Fruit fly (Drosophila melanogaster) whole organism, embryonic: ENCODE data around the gene CG6398.

Experiments
- Bteb2 ChIP-seq: fragments of 200-800 bp; sonication (Bioruptor generic); optimal IDR thresholded peaks from 2 replicates; lab custom pipeline; 2016; ENCODE audit warnings: missing biosample characterization, missing genetic modification characterization
- CG11247 ChIP-seq: fragments of 200-800 bp; sonication (Bioruptor generic); IDR thresholded peaks from 2 replicates; pipeline ENCODE4 v1.3.6; 2022; ENCODE audit warnings: missing biosample characterization, missing genetic modification characterization
- CG11696 ChIP-seq: fragments of 200-800 bp; sonication (Bioruptor generic); IDR thresholded peaks from 2 replicates; pipeline ENCODE4 v1.3.6; 2022; ENCODE audit warnings: missing biosample characterization, missing genetic modification characterization
- CG12391 ChIP-seq: fragments of 200-800 bp; sonication (Bioruptor generic); optimal IDR thresholded peaks from 3 replicates; lab custom pipeline; 2018; ENCODE audit warnings: missing biosample characterization, mild to moderate bottlenecking, missing genetic modification characterization, moderate library complexity
- CG15269 ChIP-seq: fragments of 200-800 bp; sonication (Bioruptor generic); optimal IDR thresholded peaks from 2 replicates; lab custom pipeline; 2018; ENCODE audit warnings: missing biosample characterization, mild to moderate bottlenecking, missing genetic modification characterization, moderate library complexity
- CG15479 ChIP-seq: fragments of 200-800 bp; sonication (Bioruptor generic); optimal IDR thresholded peaks from 3 replicates; lab custom pipeline; 2019; ENCODE audit warnings: missing biosample characterization, mild to moderate bottlenecking, missing genetic modification characterization, moderate library complexity
- CG15514 ChIP-seq: fragments of 200-800 bp; sonication (Bioruptor generic); optimal IDR thresholded peaks from 3 replicates; lab custom pipeline; 2017; ENCODE audit warnings: missing biosample characterization, missing genetic modification characterization, mild to moderate bottlenecking, moderate library complexity, missing genetic modification reagents
- CG17359 ChIP-seq: fragments of 200-800 bp; sonication (Bioruptor generic); optimal IDR thresholded peaks from 3 replicates; lab custom pipeline; 2018; ENCODE audit warnings: missing biosample characterization, mild to moderate bottlenecking, missing genetic modification characterization, moderate library complexity
- CG17568 ChIP-seq: fragments of 200-800 bp; sonication (Bioruptor generic); optimal IDR thresholded peaks from 2 replicates; lab custom pipeline; 2018; ENCODE audit warnings: missing biosample characterization, mild to moderate bottlenecking, missing genetic modification characterization, moderate library complexity
- CG18599 ChIP-seq: fragments of 200-800 bp; sonication (Bioruptor generic); optimal IDR thresholded peaks from 3 replicates; lab custom pipeline; 2017; ENCODE audit warnings: missing biosample characterization, missing genetic modification characterization, mild to moderate bottlenecking, moderate library complexity, missing genetic modification reagents
- CG2678 ChIP-seq: fragments of 200-800 bp; sonication (Bioruptor generic); optimal IDR thresholded peaks from 3 replicates; lab custom pipeline; 2019; ENCODE audit warnings: missing biosample characterization, mild to moderate bottlenecking, missing genetic modification characterization, moderate library complexity
- CG31441 ChIP-seq: fragments of 200-800 bp; sonication (Bioruptor generic); IDR thresholded peaks from 2 replicates; pipeline ENCODE4 v1.3.6; 2022; ENCODE audit warnings: missing biosample characterization, missing genetic modification characterization
- CG3281 ChIP-seq: fragments of 200-800 bp; sonication (Bioruptor generic); optimal IDR thresholded peaks from 3 replicates; lab custom pipeline; 2017; ENCODE audit warnings: missing biosample characterization, mild to moderate bottlenecking, missing genetic modification characterization
- CG3838 ChIP-seq: fragments of 200-800 bp; sonication (Bioruptor generic); optimal IDR thresholded peaks from 3 replicates; lab custom pipeline; 2016; ENCODE audit warnings: missing biosample characterization, missing genetic modification characterization
- CG42726 ChIP-seq: fragments of 200-800 bp; sonication (Bioruptor generic); IDR thresholded peaks from 2 replicates; pipeline ENCODE4 v1.3.6; 2022; ENCODE audit warnings: missing biosample characterization, missing genetic modification characterization; ENCODE audit not compliant: partially characterized antibody
- CG6683 ChIP-seq: fragments of 200-800 bp; sonication (Bioruptor generic); optimal IDR thresholded peaks from 2 replicates; lab custom pipeline; 2017; ENCODE audit warnings: missing biosample characterization, mild to moderate bottlenecking, missing genetic modification characterization, missing genetic modification reagents
- CG7357 ChIP-seq: fragments of 200-800 bp; sonication (Bioruptor generic); IDR thresholded peaks from 3 replicates; pipeline ENCODE4 v1.3.6; 2022; ENCODE audit warnings: missing biosample characterization, missing genetic modification characterization
- CG8359 ChIP-seq: fragments of 200-800 bp; sonication (Bioruptor generic); optimal IDR thresholded peaks from 2 replicates; lab custom pipeline; 2017; ENCODE audit warnings: missing biosample characterization, mild to moderate bottlenecking, missing genetic modification characterization, borderline replicate concordance
- CG9215 ChIP-seq: fragments of 200-800 bp; sonication (Bioruptor generic); IDR thresholded peaks from 2 replicates; pipeline ENCODE4 v1.3.6; 2022; ENCODE audit warnings: missing biosample characterization, missing genetic modification characterization
- CG9817 ChIP-seq: fragments of 200-800 bp; sonication (Bioruptor generic); optimal IDR thresholded peaks from 2 replicates; lab custom pipeline; 2018; ENCODE audit warnings: missing biosample characterization, mild to moderate bottlenecking, missing genetic modification characterization, moderate library complexity
- Dip3 ChIP-seq: fragments of 200-800 bp; sonication (Bioruptor generic); optimal IDR thresholded peaks from 3 replicates; lab custom pipeline; 2016; ENCODE audit warnings: missing biosample characterization, missing genetic modification characterization
- Dp ChIP-seq: fragments of 200-800 bp; sonication (Bioruptor generic); optimal IDR thresholded peaks from 2 replicates; lab custom pipeline; 2018; ENCODE audit warnings: missing biosample characterization, mild to moderate bottlenecking, missing genetic modification characterization, moderate library complexity
- Fer1 ChIP-seq: fragments of 200-800 bp; sonication (Bioruptor generic); optimal IDR thresholded peaks from 2 replicates; lab custom pipeline; 2017; ENCODE audit warnings: missing biosample characterization, mild to moderate bottlenecking, missing genetic modification characterization
- Fer2 ChIP-seq: fragments of 200-800 bp; sonication (Bioruptor generic); optimal IDR thresholded peaks from 2 replicates; lab custom pipeline; 2018; ENCODE audit warnings: missing biosample characterization, mild to moderate bottlenecking, missing genetic modification characterization, moderate library complexity
- Gug ChIP-seq: fragments of 200-800 bp; sonication (Bioruptor generic); IDR thresholded peaks from 4 replicates; pipeline ENCODE4 v1.3.6; 2022; ENCODE audit warnings: missing biosample characterization, missing genetic modification characterization
- HLH54F ChIP-seq: fragments of 200-800 bp; sonication (Bioruptor generic); optimal IDR thresholded peaks from 3 replicates; lab custom pipeline; 2016; ENCODE audit warnings: missing biosample characterization, missing genetic modification characterization
- Hey ChIP-seq: fragments of 200-800 bp; sonication (Bioruptor generic); optimal IDR thresholded peaks from 3 replicates; lab custom pipeline; 2018; ENCODE audit warnings: missing biosample characterization, mild to moderate bottlenecking, missing genetic modification characterization
- Lhr ChIP-seq: fragments of 200-800 bp; sonication (Bioruptor generic); optimal IDR thresholded peaks from 3 replicates; lab custom pipeline; 2017; ENCODE audit warnings: mild to moderate bottlenecking, missing biosample characterization, missing genetic modification reagents, missing genetic modification characterization
- Nf-YC ChIP-seq: fragments of 200-800 bp; optimal IDR thresholded peaks from 3 replicates; lab custom pipeline; 2019; ENCODE audit warnings: missing biosample characterization, mild to moderate bottlenecking, missing genetic modification characterization, moderate library complexity
- Side ChIP-seq: fragments of 200-800 bp; sonication (Bioruptor generic); optimal IDR thresholded peaks from 2 replicates; lab custom pipeline; 2016; ENCODE audit warnings: missing biosample characterization, missing genetic modification characterization
- Trl ChIP-seq, 3 experiments: fragments of >200 bp in 2 of 3; fragments of 200-800 bp in 1 of 3; sonication (Bioruptor generic) in 1 of 3; optimal IDR thresholded peaks; 2 replicates in 1 of 3; 3 replicates in 2 of 3; lab custom pipeline; 2016 to 2017; ENCODE audit warnings: missing biosample characterization in 1 of 3, missing genetic modification characterization in 1 of 3
- cas ChIP-seq: fragments of 200-800 bp; sonication (Bioruptor generic); IDR thresholded peaks from 2 replicates; pipeline ENCODE4 v1.3.6; 2022; ENCODE audit warnings: missing biosample characterization, missing genetic modification characterization
- cato ChIP-seq: fragments of 200-800 bp; sonication (Bioruptor generic); optimal IDR thresholded peaks from 2 replicates; lab custom pipeline; 2016; ENCODE audit warnings: missing biosample characterization, missing genetic modification characterization, borderline replicate concordance
- chif ChIP-seq, 2 experiments: fragments of 200-800 bp; sonication (Bioruptor generic); optimal IDR thresholded peaks; 3 replicates each; lab custom pipeline; 2016; ENCODE audit warnings: missing biosample characterization in 2 of 2, missing genetic modification characterization in 2 of 2
- eve ChIP-seq, 2 experiments: fragments of >200 bp; optimal IDR thresholded peaks; 2 replicates each; lab custom pipeline; 2017; ENCODE audit warnings: missing biosample characterization in 2 of 2, missing genetic modification characterization in 2 of 2
- fd3F ChIP-seq: fragments of 200-800 bp; sonication (Bioruptor generic); optimal IDR thresholded peaks from 2 replicates; lab custom pipeline; 2018; ENCODE audit warnings: missing biosample characterization, mild to moderate bottlenecking, missing genetic modification characterization, moderate library complexity
- gem ChIP-seq: fragments of 200-800 bp; sonication (Bioruptor generic); optimal IDR thresholded peaks from 2 replicates; lab custom pipeline; 2019; ENCODE audit warnings: missing biosample characterization, mild to moderate bottlenecking, missing genetic modification characterization, moderate library complexity
- grn ChIP-seq: fragments of 200-800 bp; sonication (Bioruptor generic); optimal IDR thresholded peaks from 3 replicates; lab custom pipeline; 2017; ENCODE audit warnings: missing biosample characterization, missing genetic modification characterization
- knrl ChIP-seq: fragments of 200-800 bp; sonication (Bioruptor generic); IDR thresholded peaks from 3 replicates; pipeline ENCODE4 v1.3.6; 2022; ENCODE audit warnings: missing biosample characterization, missing genetic modification characterization; ENCODE audit not compliant: partially characterized antibody
- nau ChIP-seq: fragments of 200-800 bp; sonication (Bioruptor generic); optimal IDR thresholded peaks from 3 replicates; lab custom pipeline; 2017; ENCODE audit warnings: missing biosample characterization, mild to moderate bottlenecking, missing genetic modification characterization, missing genetic modification reagents
- pho ChIP-seq: fragments of 200-800 bp; sonication (Bioruptor generic); optimal IDR thresholded peaks from 2 replicates; lab custom pipeline; 2016; ENCODE audit warnings: missing biosample characterization, missing genetic modification characterization
- phol ChIP-seq: fragments of 200-800 bp; sonication (Bioruptor generic); optimal IDR thresholded peaks from 3 replicates; lab custom pipeline; 2018; ENCODE audit warnings: missing biosample characterization, mild to moderate bottlenecking, missing genetic modification characterization, moderate library complexity
- pita ChIP-seq: fragments of 200-800 bp; sonication (Bioruptor generic); optimal IDR thresholded peaks from 2 replicates; lab custom pipeline; 2017; ENCODE audit warnings: missing biosample characterization, mild to moderate bottlenecking, missing genetic modification characterization
- schlank ChIP-seq: fragments of 200-800 bp; sonication (Bioruptor generic); optimal IDR thresholded peaks from 2 replicates; lab custom pipeline; 2018; ENCODE audit warnings: missing biosample characterization, mild to moderate bottlenecking, missing genetic modification characterization
- so ChIP-seq: fragments of 200-800 bp; sonication (Bioruptor generic); IDR thresholded peaks from 3 replicates; pipeline ENCODE4 v1.3.6; 2022; ENCODE audit warnings: missing biosample characterization, missing genetic modification characterization
- trem ChIP-seq: fragments of 200-800 bp; optimal IDR thresholded peaks from 3 replicates; lab custom pipeline; 2019; ENCODE audit warnings: missing biosample characterization, mild to moderate bottlenecking, missing genetic modification characterization, moderate library complexity
- trh ChIP-seq: fragments of 200-800 bp; sonication (Bioruptor generic); optimal IDR thresholded peaks from 2 replicates; lab custom pipeline; 2016; ENCODE audit warnings: missing biosample characterization, missing genetic modification characterization
- wor ChIP-seq: fragments of 200-800 bp; sonication (Bioruptor generic); IDR thresholded peaks from 2 replicates; pipeline ENCODE4 v1.3.6; 2022; ENCODE audit warnings: missing biosample characterization, missing genetic modification characterization

The CG6398 gene

DNA sequence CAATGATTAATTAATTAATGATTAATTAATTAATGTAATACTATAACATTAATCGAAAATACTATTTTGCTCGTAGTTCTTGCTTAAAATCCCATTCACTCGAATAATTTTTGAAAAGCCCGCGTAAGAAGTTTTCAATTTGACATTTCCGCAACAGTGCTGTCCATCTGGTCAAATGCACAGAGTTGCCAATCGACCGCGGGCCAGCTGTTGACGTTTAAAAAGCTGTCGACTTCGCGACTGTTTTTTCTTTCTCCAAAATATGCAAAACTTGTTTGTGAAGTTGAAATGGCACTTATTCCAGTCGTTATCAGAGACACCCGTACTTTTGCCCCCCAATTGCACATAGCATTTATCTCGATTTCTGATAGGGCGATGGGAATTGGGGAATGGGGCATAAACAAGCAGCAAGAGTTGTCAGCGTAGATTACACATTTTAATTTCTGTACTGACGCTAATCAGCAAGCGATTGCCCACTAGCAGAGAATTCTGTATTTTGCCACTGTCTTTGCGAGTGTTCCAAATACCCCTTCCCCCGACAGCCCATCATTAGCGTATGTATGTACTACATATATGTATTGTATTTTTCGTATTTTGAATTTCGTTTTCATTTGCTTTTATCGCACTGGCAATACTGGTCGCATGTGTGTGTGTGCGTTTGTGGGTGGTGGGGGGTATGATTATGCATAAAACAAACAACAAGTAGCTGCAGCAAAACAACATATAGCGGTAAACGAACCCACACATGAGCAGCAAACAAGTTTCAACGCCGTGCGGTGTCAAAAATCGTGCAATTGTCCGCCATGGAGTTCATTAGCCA, 26.0 kb downstream of the CG6398 start, which contains the start of gene Srx (continued):
- TF ChIP-seq grn (GFP tag; lab: Kevin White, UChicago) (no peak), knrl (GFP tag; lab: Robert Waterston, UW) (no peak), CG31441 (GFP tag; lab: Robert Waterston, UW) (0 out of 2 replicates have a peak, but pooled peaks have one; percentile 25), chif (GFP tag; optimal IDR thresholded peaks at IDR 0.05; lab: Kevin White, UChicago) (no peak), Lhr (GFP tag; lab: Kevin White, UChicago) (peak; percentile 23), CG42726 (GFP tag; lab: Robert Waterston, UW) (no peak), CG9817 (tag; lab: Kevin White, UChicago) (peak; percentile 54), CG15514 (GFP tag; lab: Kevin White, UChicago) (peak; percentile 48), pho (peak; percentile 38), Fer1 (GFP tag; lab: Kevin White, UChicago) (peak; percentile 23), Bteb2 (no peak), CG15269 (tag; lab: Kevin White, UChicago) (peak; percentile 48), cas (GFP tag; lab: Robert Waterston, UW) (no peak), cato (no peak), CG3281 (GFP tag; lab: Kevin White, UChicago) (peak; percentile 7), Dip3 (GFP tag; lab: Kevin White, UChicago) (no peak), Gug (GFP tag; lab: Robert Waterston, UW) (no peak), CG8359 (GFP tag; lab: Kevin White, UChicago) (no peak), CG11696 (no peak), eve (GFP tag; optimal IDR thresholded peaks at IDR 0.05; lab: Kevin White, UChicago) (no peak), fd3F (GFP tag; lab: Kevin White, UChicago) (no peak), pita (GFP tag; lab: Kevin White, UChicago) (no peak), trem (tag; lab: Kevin White, UChicago) (peak; percentile 66), schlank (no peak), CG18599 (GFP tag; lab: Kevin White, UChicago) (peak; percentile 60), Trl (optimal IDR thresholded peaks at IDR 0.05; lab: Kevin White, UChicago) (no peak), Trl (GFP tag; optimal IDR thresholded peaks at IDR 0.05; lab: Kevin White, UChicago) (no peak), CG11247 (GFP tag; lab: Robert Waterston, UW) (no peak), phol (peak; percentile 29), CG12391 (no peak), CG3838 (GFP tag; lab: Kevin White, UChicago) (no peak), wor (GFP tag; lab: Robert Waterston, UW) (no peak), CG6683 (GFP tag; lab: Kevin White, UChicago) (no peak), Fer2 (tag; lab: Kevin White, UChicago) (no peak), Side (no peak), CG9215 (peak; percentile 37; the same call in 1 of the 2 replicates), Dp (GFP tag; lab: Kevin White, UChicago) (peak; percentile 86), CG15479 (no peak), Nf-YC (tag; lab: Kevin White, UChicago) (peak; percentile 67), trh (GFP tag; lab: Kevin White, UChicago) (no peak), CG17359 (tag; lab: Kevin White, UChicago) (peak; percentile 19), CG17568 (GFP tag; lab: Kevin White, UChicago) (no peak), HLH54F (GFP tag; lab: Kevin White, UChicago) (peak; percentile 26), nau (GFP tag; lab: Kevin White, UChicago) (no peak), gem (tag; lab: Kevin White, UChicago) (no peak), Hey (tag; lab: Kevin White, UChicago) (peak; percentile 23), so (GFP tag; lab: Robert Waterston, UW) (0 out of 3 replicates have a peak, but pooled peaks have one; percentile 35), CG2678 (peak; percentile 50), CG7357 (GFP tag; lab: Robert Waterston, UW) (no peak)
